Fruit fly (Drosophila melanogaster) whole organism, wandering third instar larva: ENCODE data around the gene Tbc1d22.

Source experiments
- Abd-B ChIP-seq: fragments of >200 bp; optimal IDR thresholded peaks from 2 replicates; lab custom pipeline; 2017; ENCODE audit warnings: missing biosample characterization, missing genetic modification characterization
- CG32264 ChIP-seq: fragments of 200-800 bp; sonication (Bioruptor generic); optimal IDR thresholded peaks from 2 replicates; lab custom pipeline; 2016; ENCODE audit warnings: missing biosample characterization, missing genetic modification characterization
- CG9705 ChIP-seq: fragments of 200-800 bp; sonication (Bioruptor generic); optimal IDR thresholded peaks from 2 replicates; lab custom pipeline; 2018; ENCODE audit warnings: missing biosample characterization, mild to moderate bottlenecking, missing genetic modification characterization
- CrebA ChIP-seq: fragments of 200-800 bp; sonication (Bioruptor generic); optimal IDR thresholded peaks from 2 replicates; lab custom pipeline; 2016; ENCODE audit warnings: missing biosample characterization, mild to moderate bottlenecking, missing genetic modification characterization, borderline replicate concordance
- Dfd ChIP-seq: fragments of >200 bp; optimal IDR thresholded peaks from 2 replicates; lab custom pipeline; 2017; ENCODE audit warnings: missing biosample characterization, missing genetic modification characterization
- Dif ChIP-seq: fragments of 200-275, 200-300 bp; sonication (Bioruptor generic); optimal IDR thresholded peaks from 2 replicates; lab custom pipeline; 2018; ENCODE audit warnings: missing biosample characterization, missing genetic modification characterization; ENCODE audit not compliant: partially characterized antibody
- GATAd ChIP-seq: sonication (Bioruptor generic); optimal IDR thresholded peaks from 2 replicates; lab custom pipeline; 2016; ENCODE audit warnings: missing biosample characterization, missing genetic modification characterization
- HLH106 ChIP-seq: fragments of 200-800 bp; optimal IDR thresholded peaks from 3 replicates; lab custom pipeline; 2019; ENCODE audit warnings: missing biosample characterization, mild to moderate bottlenecking, missing genetic modification characterization, moderate library complexity
- Hnf4 ChIP-seq: fragments of 200-800 bp; sonication (Bioruptor generic); optimal IDR thresholded peaks from 2 replicates; lab custom pipeline; 2016; ENCODE audit warnings: missing biosample characterization, mild to moderate bottlenecking, missing genetic modification characterization
- Hr83 ChIP-seq: fragments of 200-300 bp; sonication (Bioruptor generic); optimal IDR thresholded peaks from 2 replicates; lab custom pipeline; 2016; ENCODE audit warnings: missing biosample characterization, mild to moderate bottlenecking, missing genetic modification characterization, moderate library complexity; ENCODE audit not compliant: poor library complexity, severe bottlenecking
- Jra ChIP-seq: sonication (Bioruptor generic); optimal IDR thresholded peaks from 2 replicates; lab custom pipeline; 2016; ENCODE audit warnings: missing biosample characterization, missing genetic modification characterization
- Mio ChIP-seq: sonication (Bioruptor generic); optimal IDR thresholded peaks from 2 replicates; lab custom pipeline; 2016; ENCODE audit warnings: missing biosample characterization, missing genetic modification characterization
- Myc ChIP-seq: fragments of >200 bp; optimal IDR thresholded peaks from 2 replicates; lab custom pipeline; 2017
- N ChIP-seq: fragments of >200 bp; optimal IDR thresholded peaks from 2 replicates; lab custom pipeline; 2018; ENCODE audit warnings: missing biosample characterization, missing external identifiers, missing genetic modification characterization
- OdsH ChIP-seq: fragments of 200-800 bp; sonication (Bioruptor generic); optimal IDR thresholded peaks from 2 replicates; lab custom pipeline; 2016; ENCODE audit warnings: missing biosample characterization, mild to moderate bottlenecking, missing genetic modification characterization
- Rel ChIP-seq, 2 experiments: fragments of 200-800 bp; sonication (Bioruptor generic) in 1 of 2; optimal IDR thresholded peaks; 2 replicates in 1 of 2; 3 replicates in 1 of 2; lab custom pipeline; 2016 to 2019; ENCODE audit warnings: mild to moderate bottlenecking in 2 of 2, missing biosample characterization in 2 of 2, missing genetic modification characterization in 2 of 2, moderate library complexity in 1 of 2
- Sp1 ChIP-seq: fragments of 200-800 bp; sonication (Bioruptor generic); optimal IDR thresholded peaks from 3 replicates; lab custom pipeline; 2019; ENCODE audit warnings: missing biosample characterization, mild to moderate bottlenecking, missing genetic modification characterization, moderate library complexity
- Vsx2 ChIP-seq: fragments of 200-300, 225-300 bp; sonication (Bioruptor generic); optimal IDR thresholded peaks from 2 replicates; lab custom pipeline; 2018; ENCODE audit warnings: missing biosample characterization, missing genetic modification characterization; ENCODE audit not compliant: partially characterized antibody
- br ChIP-seq: fragments of 200-800 bp; sonication (Bioruptor generic); optimal IDR thresholded peaks from 2 replicates; lab custom pipeline; 2016; ENCODE audit warnings: missing biosample characterization, missing genetic modification characterization
- brk ChIP-seq: fragments of 200-800 bp; sonication (Bioruptor generic); optimal IDR thresholded peaks from 2 replicates; lab custom pipeline; 2016; ENCODE audit warnings: missing biosample characterization, mild to moderate bottlenecking, missing genetic modification characterization
- dl ChIP-seq, 2 experiments: fragments of 175-275, 200-275 bp in 1 of 2; fragments of 200-275 bp in 1 of 2; sonication (Bioruptor generic); optimal IDR thresholded peaks; lab custom pipeline; 2018; ENCODE audit warnings: mild to moderate bottlenecking in 2 of 2, missing biosample characterization in 2 of 2, missing genetic modification characterization in 2 of 2, moderate library complexity in 2 of 2; ENCODE audit not compliant: partially characterized antibody in 2 of 2, insufficient read depth in 1 of 2
- dmrt93B ChIP-seq: fragments of 200-800 bp; sonication (Bioruptor generic); optimal IDR thresholded peaks from 2 replicates; lab custom pipeline; 2018; ENCODE audit warnings: missing biosample characterization, mild to moderate bottlenecking, missing genetic modification characterization
- dsf ChIP-seq: sonication (Bioruptor generic); optimal IDR thresholded peaks from 2 replicates; lab custom pipeline; 2016; ENCODE audit warnings: missing biosample characterization, missing genetic modification characterization, borderline replicate concordance
- ey ChIP-seq: fragments of 200-800 bp; sonication (Bioruptor generic); optimal IDR thresholded peaks from 2 replicates; lab custom pipeline; 2016; ENCODE audit warnings: missing biosample characterization, missing genetic modification characterization
- foxo ChIP-seq, 2 experiments: fragments of 200-800 bp; sonication (Bioruptor generic); optimal IDR thresholded peaks; 2 replicates in 1 of 2; 3 replicates in 1 of 2; lab custom pipeline; 2016 to 2017; ENCODE audit warnings: missing biosample characterization in 2 of 2, missing genetic modification characterization in 2 of 2
- fru ChIP-seq: fragments of 200-800 bp; sonication (Bioruptor generic); optimal IDR thresholded peaks from 3 replicates; lab custom pipeline; 2016; ENCODE audit warnings: missing biosample characterization, mild to moderate bottlenecking, missing genetic modification characterization
- jim ChIP-seq: fragments of 175-275, 200-325 bp; sonication (Bioruptor generic); optimal IDR thresholded peaks from 2 replicates; lab custom pipeline; 2016; ENCODE audit warnings: missing biosample characterization, mild to moderate bottlenecking, missing genetic modification characterization
- lola ChIP-seq: fragments of >200 bp; optimal IDR thresholded peaks from 2 replicates; lab custom pipeline; 2017; ENCODE audit warnings: missing biosample characterization, missing genetic modification characterization
- psq ChIP-seq: fragments of 200-800 bp; sonication (Bioruptor generic); optimal IDR thresholded peaks from 3 replicates; lab custom pipeline; 2017; ENCODE audit warnings: missing biosample characterization, mild to moderate bottlenecking, missing genetic modification characterization, moderate library complexity
- rgr ChIP-seq: fragments of 200-800 bp; sonication (Bioruptor generic); optimal IDR thresholded peaks from 3 replicates; lab custom pipeline; 2016; ENCODE audit warnings: missing biosample characterization, mild to moderate bottlenecking, missing genetic modification characterization
- sage ChIP-seq: fragments of 200-800 bp; sonication (Bioruptor generic); optimal IDR thresholded peaks from 2 replicates; lab custom pipeline; 2016; ENCODE audit warnings: missing biosample characterization, mild to moderate bottlenecking, missing genetic modification characterization
- sv ChIP-seq: fragments of 200-800 bp; sonication (Bioruptor generic); optimal IDR thresholded peaks from 3 replicates; lab custom pipeline; 2016; ENCODE audit warnings: missing biosample characterization, missing genetic modification characterization
- tai ChIP-seq: sonication (Bioruptor generic); optimal IDR thresholded peaks from 2 replicates; lab custom pipeline; 2016; ENCODE audit warnings: missing biosample characterization, missing genetic modification characterization
- usp ChIP-seq: fragments of >200 bp; optimal IDR thresholded peaks from 2 replicates; lab custom pipeline; 2017; ENCODE audit warnings: missing biosample characterization, missing genetic modification characterization
- woc ChIP-seq: sonication (Bioruptor generic); optimal IDR thresholded peaks from 2 replicates; lab custom pipeline; 2016; ENCODE audit warnings: missing biosample characterization, mild to moderate bottlenecking, missing genetic modification characterization

Tbc1d22 gene

dm6 chr3R:21133517-21133916 is 31.5 kb downstream of the Tbc1d22 start, which contains the start of gene Trm7-34:
Gene Trm7-34 (minus strand): TSS chr3R:21133881.
- TF ChIP-seq sage (GFP tag; lab: Kevin White, UChicago), result no peak
- TF ChIP-seq Rel (GFP tag; optimal IDR thresholded peaks at IDR 0.05; lab: Kevin White, UChicago), result no peak
- no peak for TF ChIP-seq Rel (tag; optimal IDR thresholded peaks at IDR 0.05; lab: Kevin White, UChicago)
- no peak for TF ChIP-seq dl (GFP tag; optimal IDR thresholded peaks at IDR 0.05; lab: Kevin White, UChicago; ENCODE audit: insufficient read depth in 1 of 2, partially characterized antibody in 2 of 2)
- TF ChIP-seq Dif (GFP tag; lab: Kevin White, UChicago), result no peak
- no peak for TF ChIP-seq rgr (GFP tag; lab: Kevin White, UChicago)

DNA sequence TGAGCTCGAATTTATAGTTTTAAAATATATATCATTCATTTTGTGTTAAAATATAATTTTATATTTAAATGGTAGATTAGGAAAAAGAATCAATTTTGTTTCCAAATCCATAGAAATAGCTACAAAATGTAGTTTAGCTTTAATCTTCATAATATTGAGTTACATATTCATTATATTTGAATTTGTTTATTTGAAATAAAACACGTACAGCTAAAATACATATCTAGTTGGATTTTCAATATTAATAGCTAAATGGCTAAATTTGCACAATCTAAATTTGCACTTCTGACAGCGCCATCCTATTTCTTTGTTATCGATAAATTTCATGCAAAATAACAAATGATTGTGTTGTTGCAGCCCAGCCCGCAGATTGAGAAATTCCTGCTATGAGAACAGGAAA is 32.0 kb downstream of the Tbc1d22 start, which contains the start of gene Usp8:
Gene Usp8, plus strand, starts transcription at position 312 of the 400 bp plus-strand sequence.
- peak in 1 of 2 experiments; percentile 71 for TF ChIP-seq dl (GFP tag; optimal IDR thresholded peaks at IDR 0.05; lab: Kevin White, UChicago; ENCODE audit: insufficient read depth in 1 of 2, partially characterized antibody in 2 of 2)
- TF ChIP-seq Myc (lab: Kevin White, UChicago), result peak; percentile 97
- peak; percentile 20 for TF ChIP-seq OdsH (GFP tag; lab: Kevin White, UChicago)
- TF ChIP-seq rgr (GFP tag; lab: Kevin White, UChicago), result no peak
- no peak for TF ChIP-seq jim (GFP tag; lab: Kevin White, UChicago)
- no peak for TF ChIP-seq HLH106
- no peak for TF ChIP-seq brk (GFP tag; lab: Kevin White, UChicago)
- no peak for TF ChIP-seq br
- TF ChIP-seq ey (GFP tag; lab: Kevin White, UChicago), result no peak
- no peak for TF ChIP-seq sage (GFP tag; lab: Kevin White, UChicago)
- TF ChIP-seq foxo (GFP tag; optimal IDR thresholded peaks at IDR 0.05; lab: Kevin White, UChicago), result no peak
- no peak for TF ChIP-seq Rel (GFP tag; optimal IDR thresholded peaks at IDR 0.05; lab: Kevin White, UChicago)
- TF ChIP-seq Rel (tag; optimal IDR thresholded peaks at IDR 0.05; lab: Kevin White, UChicago), result no peak
- no peak for TF ChIP-seq Hr83 (GFP tag; lab: Kevin White, UChicago)
- TF ChIP-seq fru, result no peak
- TF ChIP-seq dmrt93B (GFP tag; lab: Kevin White, UChicago), result no peak
- no peak for TF ChIP-seq psq
- TF ChIP-seq sv (GFP tag; lab: Kevin White, UChicago), result no peak
- TF ChIP-seq lola, result no peak
- TF ChIP-seq Dif (GFP tag; lab: Kevin White, UChicago), result peak; percentile 90
- no peak for TF ChIP-seq dsf (GFP tag; lab: Kevin White, UChicago)
- TF ChIP-seq Dfd (GFP tag; lab: Kevin White, UChicago), result no peak
- TF ChIP-seq woc (GFP tag; lab: Kevin White, UChicago), result no peak
- no peak for TF ChIP-seq Sp1 (GFP tag; lab: Kevin White, UChicago)
- no peak for TF ChIP-seq tai (GFP tag; lab: Kevin White, UChicago)
- no peak for TF ChIP-seq Jra (GFP tag; lab: Kevin White, UChicago)
- TF ChIP-seq Vsx2 (GFP tag; lab: Kevin White, UChicago), result peak; percentile 98

- TF ChIP-seq Sp1 (GFP tag; lab: Kevin White, UChicago), result peak; percentile 73
- TF ChIP-seq sage (GFP tag; lab: Kevin White, UChicago), result no peak
- peak; percentile 25 for TF ChIP-seq sv (GFP tag; lab: Kevin White, UChicago)
- TF ChIP-seq CrebA (GFP tag; lab: Kevin White, UChicago), result no peak
- TF ChIP-seq psq, result peak; percentile 41
- no peak for TF ChIP-seq br
- TF ChIP-seq lola, result no peak
- TF ChIP-seq rgr (GFP tag; lab: Kevin White, UChicago), result no peak
- no peak for TF ChIP-seq CG32264
- peak; percentile 74 for TF ChIP-seq ey (GFP tag; lab: Kevin White, UChicago)
- no peak for TF ChIP-seq tai (GFP tag; lab: Kevin White, UChicago)
- no peak for TF ChIP-seq Abd-B
- no peak for TF ChIP-seq dl (GFP tag; optimal IDR thresholded peaks at IDR 0.05; lab: Kevin White, UChicago; ENCODE audit: insufficient read depth in 1 of 2, partially characterized antibody in 2 of 2)
- TF ChIP-seq woc (GFP tag; lab: Kevin White, UChicago), result peak; percentile 94
- no peak for TF ChIP-seq Hnf4
- no peak for TF ChIP-seq brk (GFP tag; lab: Kevin White, UChicago)
- TF ChIP-seq Dfd (GFP tag; lab: Kevin White, UChicago), result no peak
- no peak for TF ChIP-seq jim (GFP tag; lab: Kevin White, UChicago)
- TF ChIP-seq GATAd (GFP tag; lab: Kevin White, UChicago), result no peak
- peak; percentile 98 for TF ChIP-seq Myc (lab: Kevin White, UChicago)
- TF ChIP-seq dsf (GFP tag; lab: Kevin White, UChicago), result no peak
- TF ChIP-seq fru, result no peak
- TF ChIP-seq Mio, result no peak
- peak; percentile 57 for TF ChIP-seq CG9705 (GFP tag; lab: Kevin White, UChicago)
- no peak for TF ChIP-seq usp (GFP tag; lab: Kevin White, UChicago)
- TF ChIP-seq N (GFP tag; lab: Kevin White, UChicago), result no peak
- peak; percentile 39 for TF ChIP-seq OdsH (GFP tag; lab: Kevin White, UChicago)
- TF ChIP-seq Rel (GFP tag; optimal IDR thresholded peaks at IDR 0.05; lab: Kevin White, UChicago), result no peak
- peak; percentile 40 for TF ChIP-seq Rel (tag; optimal IDR thresholded peaks at IDR 0.05; lab: Kevin White, UChicago)
- no peak for TF ChIP-seq Hr83 (GFP tag; lab: Kevin White, UChicago)
- TF ChIP-seq Jra (GFP tag; lab: Kevin White, UChicago), result no peak
- TF ChIP-seq Vsx2 (GFP tag; lab: Kevin White, UChicago), result no peak
- no peak for TF ChIP-seq foxo (GFP tag; optimal IDR thresholded peaks at IDR 0.05; lab: Kevin White, UChicago)
- TF ChIP-seq dmrt93B (GFP tag; lab: Kevin White, UChicago), result no peak
- TF ChIP-seq HLH106, result peak; percentile 89
- TF ChIP-seq, all 38 proteins: peak for 10
Observed at dm6 chr3R:21138220-21138754, 36.3 kb downstream of the Tbc1d22 start, which contains the start of gene meigo. Gene meigo (plus strand): TSS chr3R:21138270.
